Worm (Caenorhabditis elegans) whole organism, L1 larva: ENCODE measurements around the gene srw-57.

Source experiments
- C04F5.9 ChIP-seq: sonication (generic microtip); optimal IDR thresholded peaks from 2 replicates; lab custom pipeline; 2016; ENCODE audit warnings: missing genetic modification characterization, missing compliant biosample characterization
- aha-1 ChIP-seq: fragments of 150-350 bp; optimal IDR thresholded peaks from 2 replicates; lab custom pipeline; 2014; ENCODE audit warnings: missing biosample characterization, missing genetic modification characterization
- alr-1 ChIP-seq: fragments of 200-800 bp; sonication (Bioruptor generic); optimal IDR thresholded peaks from 2 replicates; lab custom pipeline; 2018; ENCODE audit warnings: borderline replicate concordance, mild to moderate bottlenecking, missing genetic modification characterization, missing compliant biosample characterization
- ama-1 ChIP-seq: fragments of 150-350 bp; optimal IDR thresholded peaks from 2 replicates; lab custom pipeline; 2014
- blmp-1 ChIP-seq: fragments of 150-350 bp; optimal IDR thresholded peaks from 2 replicates; lab custom pipeline; 2014; ENCODE audit warnings: missing biosample characterization, missing genetic modification characterization
- ceh-88 ChIP-seq: fragments of 200-800 bp; sonication (Bioruptor generic); IDR thresholded peaks from 2 replicates; pipeline ENCODE4 v1.3.6; 2022; ENCODE audit warnings: missing genetic modification characterization, missing compliant biosample characterization
- ces-1 ChIP-seq: fragments of 150-350 bp; optimal IDR thresholded peaks from 2 replicates; lab custom pipeline; 2014; ENCODE audit warnings: missing biosample characterization, missing genetic modification reagents, missing genetic modification characterization
- elt-2 ChIP-seq: sonication (generic microtip); optimal IDR thresholded peaks from 2 replicates; lab custom pipeline; 2016; ENCODE audit warnings: missing genetic modification characterization, mild to moderate bottlenecking, inconsistent platforms, missing compliant biosample characterization, missing genetic modification reagents
- ets-5 ChIP-seq: fragments of 200-800 bp; sonication (Bioruptor generic); IDR thresholded peaks from 2 replicates; pipeline ENCODE4 v1.3.6; 2022; ENCODE audit warnings: missing genetic modification characterization, missing compliant biosample characterization
- fkh-4 ChIP-seq: sonication (generic microtip); optimal IDR thresholded peaks from 2 replicates; lab custom pipeline; 2016; ENCODE audit warnings: missing compliant biosample characterization, missing genetic modification characterization, borderline replicate concordance
- fkh-8 ChIP-seq: sonication (generic microtip); optimal IDR thresholded peaks from 2 replicates; lab custom pipeline; 2016; ENCODE audit warnings: mild to moderate bottlenecking, missing genetic modification characterization, missing compliant biosample characterization
- lir-3 ChIP-seq: sonication (generic microtip); optimal IDR thresholded peaks from 2 replicates; lab custom pipeline; 2016; ENCODE audit warnings: mild to moderate bottlenecking, missing genetic modification characterization, moderate library complexity, missing compliant biosample characterization; ENCODE audit not compliant: poor library complexity
- mdl-1 ChIP-seq, 2 experiments: fragments of 150-350 bp; optimal IDR thresholded peaks; 2 replicates each; lab custom pipeline; 2014 to 2017; ENCODE audit warnings: missing biosample characterization in 2 of 2, missing genetic modification characterization in 2 of 2, inconsistent platforms in 1 of 2
- nhr-11 ChIP-seq: fragments of 150-350 bp; optimal IDR thresholded peaks from 2 replicates; lab custom pipeline; 2014; ENCODE audit warnings: missing biosample characterization, missing genetic modification characterization
- nhr-76 ChIP-seq: sonication (generic microtip); optimal IDR thresholded peaks from 2 replicates; lab custom pipeline; 2017; ENCODE audit warnings: missing biosample characterization, missing genetic modification characterization
- nhr-85 ChIP-seq: sonication (generic microtip); peaks from one replicate; lab custom pipeline; 2016; ENCODE audit warnings: missing genetic modification characterization, inconsistent platforms, missing compliant biosample characterization
- nhr-90 ChIP-seq: sonication (generic microtip); optimal IDR thresholded peaks from 2 replicates; lab custom pipeline; 2016; ENCODE audit warnings: mild to moderate bottlenecking, missing genetic modification characterization, missing compliant biosample characterization; ENCODE audit not compliant: poor library complexity
- pag-3 ChIP-seq: sonication (generic microtip); optimal IDR thresholded peaks from 2 replicates; lab custom pipeline; 2017; ENCODE audit warnings: missing genetic modification characterization, mild to moderate bottlenecking, missing compliant biosample characterization, antibody characterized with exemption, borderline replicate concordance; ENCODE audit not compliant: insufficient read depth
- skn-1 ChIP-seq: fragments of 150-350 bp; optimal IDR thresholded peaks from 2 replicates; lab custom pipeline; 2014; ENCODE audit warnings: missing biosample characterization, missing genetic modification characterization
- sox-4 ChIP-seq: sonication (generic microtip); optimal IDR thresholded peaks from 2 replicates; lab custom pipeline; 2016; ENCODE audit warnings: missing genetic modification characterization, missing compliant biosample characterization
- sptf-1 ChIP-seq: fragments of 150-350 bp; optimal IDR thresholded peaks from 2 replicates; lab custom pipeline; 2014; ENCODE audit warnings: missing biosample characterization, missing genetic modification characterization
- swsn-7 ChIP-seq: sonication (generic microtip); optimal IDR thresholded peaks from 2 replicates; lab custom pipeline; 2016; ENCODE audit warnings: missing genetic modification characterization, missing compliant biosample characterization
- xbp-1 ChIP-seq: sonication (generic microtip); optimal IDR thresholded peaks from 2 replicates; lab custom pipeline; 2016; ENCODE audit warnings: missing genetic modification characterization, missing compliant biosample characterization
- zag-1 ChIP-seq: fragments of 150-350 bp; optimal IDR thresholded peaks from 2 replicates; lab custom pipeline; 2014; ENCODE audit warnings: missing biosample characterization, missing genetic modification characterization

Gene srw-57

ce11 chrV:15912677-15913076 is 42.2 kb downstream of the srw-57 start:
- TF ChIP-seq ama-1 (lab: Kevin White, UChicago) (no peak), ces-1 (GFP tag; lab: Kevin White, UChicago) (no peak), fkh-4 (tag; lab: Kevin White, UChicago) (no peak), fkh-8 (no peak), pag-3 (tag; lab: Kevin White, UChicago) (no peak), aha-1 (tag; lab: Kevin White, UChicago) (no peak), nhr-85 (tag; lab: Kevin White, UChicago) (no peak), lir-3 (tag; lab: Kevin White, UChicago) (no peak), ceh-88 (GFP tag; lab: Robert Waterston, UW) (no peak), zag-1 (tag; lab: Kevin White, UChicago) (no peak)
- TF ChIP-seq, all 84 proteins: peak for 0

ce11 chrV:15911848-15912247 is 43.0 kb downstream of the srw-57 start, which contains the start of gene F35E8.6:
Gene F35E8.6, plus strand, starts transcription at chrV:15912148.
- TF ChIP-seq xbp-1 (tag; lab: Kevin White, UChicago) (no peak), nhr-11 (tag; lab: Kevin White, UChicago) (no peak), nhr-76 (tag; lab: Kevin White, UChicago) (no peak), ets-5 (GFP tag; lab: Robert Waterston, UW) (no peak), C04F5.9 (tag; lab: Kevin White, UChicago) (no peak), fkh-4 (tag; lab: Kevin White, UChicago) (no peak), sox-4 (tag; lab: Kevin White, UChicago) (no peak), mdl-1 (tag; optimal IDR thresholded peaks at IDR 0.05; lab: Kevin White, UChicago) (no peak), alr-1 (tag; lab: Kevin White, UChicago) (no peak), fkh-8 (no peak), skn-1 (tag; lab: Kevin White, UChicago) (no peak), swsn-7 (tag; lab: Kevin White, UChicago) (no peak), blmp-1 (no peak), pag-3 (tag; lab: Kevin White, UChicago) (no peak), sptf-1 (tag; lab: Kevin White, UChicago) (no peak), nhr-90 (tag; lab: Kevin White, UChicago) (no peak)

ce11 chrV:15905530-15905929 is 49.3 kb downstream of the srw-57 start, which contains the start of the genes F35E8.1 and F35E8.2:
Gene F35E8.1, minus strand, starts transcription at chrV:15905630.
Gene F35E8.2, plus strand, starts transcription at chrV:15905661.
- peak; percentile 4 for TF ChIP-seq elt-2
